Worm (Caenorhabditis elegans) whole organism, L2 larva: ENCODE measurements around the gene F56C3.7.

ENCODE experiments used
- Y55F3AM.14 ChIP-seq: fragments of 200-800 bp; sonication (Bioruptor generic); optimal IDR thresholded peaks from 2 replicates; lab custom pipeline; 2018; ENCODE audit warnings: mild to moderate bottlenecking, missing genetic modification characterization, missing compliant biosample characterization
- ceh-16 ChIP-seq: fragments of 150-350 bp; optimal IDR thresholded peaks from 2 replicates; lab custom pipeline; 2014; ENCODE audit warnings: missing biosample characterization, missing genetic modification characterization
- elt-1 ChIP-seq: fragments of 150-350 bp; optimal IDR thresholded peaks from 2 replicates; lab custom pipeline; 2014; ENCODE audit warnings: missing biosample characterization, missing genetic modification characterization
- lin-13 ChIP-seq: fragments of 150-350 bp; optimal IDR thresholded peaks from 2 replicates; lab custom pipeline; 2014; ENCODE audit warnings: missing biosample characterization, missing genetic modification reagents, missing genetic modification characterization
- mbf-1 ChIP-seq: sonication (generic microtip); optimal IDR thresholded peaks from 2 replicates; lab custom pipeline; 2017; ENCODE audit warnings: missing biosample characterization, missing genetic modification characterization
- nhr-129 ChIP-seq: fragments of 150-350 bp; optimal IDR thresholded peaks from 2 replicates; lab custom pipeline; 2014; ENCODE audit warnings: missing biosample characterization, missing genetic modification characterization
- nhr-23 ChIP-seq: fragments of 150-350 bp; optimal IDR thresholded peaks from 2 replicates; lab custom pipeline; 2014; ENCODE audit warnings: missing biosample characterization, missing genetic modification reagents, missing genetic modification characterization
- nhr-25 ChIP-seq: fragments of 150-350 bp; sonication (generic microtip); optimal IDR thresholded peaks from 3 replicates; lab custom pipeline; 2014; ENCODE audit warnings: missing biosample characterization, missing genetic modification characterization
- nhr-6 ChIP-seq: fragments of 150-350 bp; optimal IDR thresholded peaks from 2 replicates; lab custom pipeline; 2014; ENCODE audit warnings: missing biosample characterization, missing genetic modification characterization
- nhr-77 ChIP-seq: fragments of 150-350 bp; optimal IDR thresholded peaks from 2 replicates; lab custom pipeline; 2014; ENCODE audit warnings: missing biosample characterization, missing genetic modification characterization
- skn-1 ChIP-seq: sonication (generic microtip); optimal IDR thresholded peaks from 2 replicates; lab custom pipeline; 2017; ENCODE audit warnings: missing biosample characterization, missing genetic modification characterization
- sma-3 ChIP-seq: sonication (generic microtip); optimal IDR thresholded peaks from 2 replicates; lab custom pipeline; 2016; ENCODE audit warnings: missing genetic modification reagents, missing genetic modification characterization, missing compliant biosample characterization
- unc-39 ChIP-seq: fragments of 150-350 bp; optimal IDR thresholded peaks from 2 replicates; lab custom pipeline; 2014; ENCODE audit warnings: missing biosample characterization, missing genetic modification characterization
- unc-55 ChIP-seq: fragments of 150-350 bp; sonication (generic microtip); optimal IDR thresholded peaks from 3 replicates; lab custom pipeline; 2014; ENCODE audit warnings: missing biosample characterization, missing genetic modification reagents, missing genetic modification characterization
- ztf-11 ChIP-seq: sonication (generic microtip); optimal IDR thresholded peaks from 2 replicates; lab custom pipeline; 2017; ENCODE audit warnings: missing biosample characterization, missing genetic modification characterization

F56C3.7 gene

ce11 chrX:1321044-1321443 lies 49.5 kb downstream of the F56C3.7 start, which contains the start of gene pdk-1:
Gene pdk-1, plus strand, starts transcription at chrX:1321344.
- TF ChIP-seq skn-1 (tag; lab: Kevin White, UChicago) (no peak), mbf-1 (tag; lab: Kevin White, UChicago) (no peak), unc-55 (GFP tag; lab: Kevin White, UChicago) (no peak), unc-39 (no peak), nhr-6 (no peak), ceh-16 (tag; lab: Kevin White, UChicago) (no peak), sma-3 (GFP tag; lab: Kevin White, UChicago) (no peak), nhr-77 (tag; lab: Kevin White, UChicago) (no peak), elt-1 (tag; lab: Kevin White, UChicago) (no peak), nhr-23 (no peak), Y55F3AM.14 (GFP tag; lab: Kevin White, UChicago) (no peak), ztf-11 (tag; lab: Kevin White, UChicago) (no peak), lin-13 (GFP tag; lab: Kevin White, UChicago) (no peak), nhr-129 (no peak), nhr-25 (tag; lab: Kevin White, UChicago) (no peak)
